Worm (Caenorhabditis elegans): ENCODE results near the gene F37C12.10.

DNA sequence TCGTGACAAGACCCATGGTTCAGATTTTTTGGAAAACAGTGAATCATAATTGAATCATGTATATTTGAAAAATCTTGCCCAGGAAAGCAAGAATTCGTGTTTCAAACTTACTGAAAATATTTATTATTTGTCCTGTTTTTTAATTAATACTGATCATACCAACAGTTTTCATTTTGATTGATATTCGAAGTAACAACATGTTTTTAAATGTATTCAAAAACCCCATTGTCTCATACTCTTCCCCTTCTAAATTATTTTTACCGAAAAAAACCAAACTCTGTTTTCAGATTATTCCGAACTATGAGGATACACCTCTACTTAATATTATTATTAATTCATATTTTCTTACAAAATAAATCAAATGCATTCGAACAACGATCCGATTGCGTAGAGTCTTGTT is 28.0 kb upstream of the F37C12.10 start, which contains the start of gene R151.1:
- no peak for TF ChIP-seq eyg-1 (tag; optimal IDR thresholded peaks at IDR 0.05)
- TF ChIP-seq ceh-2 (tag; optimal IDR thresholded peaks at IDR 0.05): no peak
- no peak for TF ChIP-seq unc-42 (tag; optimal IDR thresholded peaks at IDR 0.05)
- TF ChIP-seq ceh-22 (tag; optimal IDR thresholded peaks at IDR 0.05): no peak
- TF ChIP-seq ahr-1 (tag; optimal IDR thresholded peaks at IDR 0.05): no peak
- no peak for TF ChIP-seq pax-1 (tag; optimal IDR thresholded peaks at IDR 0.05)
- no peak for TF ChIP-seq ttx-3 (tag; optimal IDR thresholded peaks at IDR 0.05)
- TF ChIP-seq pha-4 (tag; optimal IDR thresholded peaks at IDR 0.05): no peak
- no peak for TF ChIP-seq pha-2 (tag; optimal IDR thresholded peaks at IDR 0.05)
- no peak for TF ChIP-seq ceh-18 (tag; optimal IDR thresholded peaks at IDR 0.05)

All from whole organism, late embryonic.